Fruit fly (Drosophila melanogaster) whole organism, larva: ENCODE results near the gene Herc4.

Source experiments
- noc ChIP-seq: fragments of 200-800 bp; sonication (Bioruptor generic); optimal IDR thresholded peaks from 3 replicates; lab custom pipeline; 2019; ENCODE audit warnings: missing biosample characterization, mild to moderate bottlenecking, missing genetic modification characterization, moderate library complexity

Herc4 gene

dm6 chr3L:1334571-1335427 lies 21.3 kb downstream of the Herc4 start, which contains the start of the genes Hmbs and CG2211:
Gene Hmbs (plus strand): TSS chr3L:1334889.
Gene CG2211 (minus strand): TSS chr3L:1335359.
- TF ChIP-seq noc (tag; lab: Kevin White, UChicago), result peak; percentile 82

- peak; percentile 45 for TF ChIP-seq noc (tag; lab: Kevin White, UChicago)
These were observed 21.9 kb downstream of the Herc4 start for dm6 chr3L:1335428-1335764.

dm6 chr3L:1335989-1336961 lies 22.8 kb downstream of the Herc4 start:
- TF ChIP-seq noc (tag; lab: Kevin White, UChicago), result peak; percentile 84

- TF ChIP-seq noc (tag; lab: Kevin White, UChicago), result peak; percentile 64
These were observed 28.7 kb downstream of the Herc4 start, which contains the start of gene indra for dm6 chr3L:1342133-1342580. Gene indra (minus strand): TSS chr3L:1342403.

- no peak for TF ChIP-seq noc (tag; lab: Kevin White, UChicago)
These were observed 33.6 kb downstream of the Herc4 start for dm6 chr3L:1346956-1347587.

- TF ChIP-seq noc (tag; lab: Kevin White, UChicago), result no peak
These were observed 34.8 kb downstream of the Herc4 start for dm6 chr3L:1348248-1348647.

- no peak for TF ChIP-seq noc (tag; lab: Kevin White, UChicago)
These were observed 35.4 kb downstream of the Herc4 start for dm6 chr3L:1348935-1349334.

dm6 chr3L:1349397-1349796 lies 35.9 kb downstream of the Herc4 start:
- TF ChIP-seq noc (tag; lab: Kevin White, UChicago), result no peak

- TF ChIP-seq noc (tag; lab: Kevin White, UChicago), result peak; percentile 21
These were observed 36.7 kb downstream of the Herc4 start for dm6 chr3L:1349942-1350923.

dm6 chr3L:1350924-1351215 lies 37.4 kb downstream of the Herc4 start, which contains the start of gene CG9166:
Gene CG9166 (plus strand): TSS chr3L:1351116.
- TF ChIP-seq noc (tag; lab: Kevin White, UChicago), result no peak

dm6 chr3L:1352065-1352464 lies 38.6 kb downstream of the Herc4 start:
- no peak for TF ChIP-seq noc (tag; lab: Kevin White, UChicago)

- TF ChIP-seq noc (tag; lab: Kevin White, UChicago), result no peak
These were observed 40.7 kb downstream of the Herc4 start for dm6 chr3L:1354214-1354613.

- TF ChIP-seq noc (tag; lab: Kevin White, UChicago), result no peak
These were observed 44.8 kb downstream of the Herc4 start for dm6 chr3L:1358338-1358737.

- TF ChIP-seq noc (tag; lab: Kevin White, UChicago), result no peak
These were observed 50.9 kb downstream of the Herc4 start for dm6 chr3L:1364368-1364767.
